Worm (Caenorhabditis elegans) whole organism, L1 larva: ENCODE data around the gene cyp-13B1.

Experiments used
- C34B4.2 ChIP-seq: sonication (generic microtip); optimal IDR thresholded peaks from 2 replicates; lab custom pipeline; 2017; ENCODE audit warnings: mild to moderate bottlenecking, missing genetic modification characterization, missing compliant biosample characterization
- Y116A8C.19 ChIP-seq: sonication (generic microtip); optimal IDR thresholded peaks from 2 replicates; lab custom pipeline; 2016; ENCODE audit warnings: missing compliant biosample characterization, missing genetic modification characterization, borderline replicate concordance
- blmp-1 ChIP-seq: fragments of 150-350 bp; optimal IDR thresholded peaks from 2 replicates; lab custom pipeline; 2014; ENCODE audit warnings: missing biosample characterization, missing genetic modification characterization
- ceh-88 ChIP-seq: fragments of 200-800 bp; sonication (Bioruptor generic); IDR thresholded peaks from 2 replicates; pipeline ENCODE4 v1.3.6; 2022; ENCODE audit warnings: missing genetic modification characterization, missing compliant biosample characterization
- ceh-90 ChIP-seq: sonication (generic microtip); optimal IDR thresholded peaks from 2 replicates; lab custom pipeline; 2016; ENCODE audit warnings: missing genetic modification characterization, missing compliant biosample characterization
- ces-1 ChIP-seq: fragments of 150-350 bp; optimal IDR thresholded peaks from 2 replicates; lab custom pipeline; 2014; ENCODE audit warnings: missing biosample characterization, missing genetic modification reagents, missing genetic modification characterization
- egl-27 ChIP-seq, 2 experiments: fragments of 150-350 bp in 1 of 2; sonication (generic microtip); optimal IDR thresholded peaks; 3 replicates each; lab custom pipeline; 2017 to 2018; ENCODE audit warnings: missing biosample characterization in 2 of 2, missing genetic modification characterization in 2 of 2, missing genetic modification reagents in 2 of 2
- elt-2 ChIP-seq: sonication (generic microtip); optimal IDR thresholded peaks from 2 replicates; lab custom pipeline; 2016; ENCODE audit warnings: missing genetic modification characterization, mild to moderate bottlenecking, inconsistent platforms, missing compliant biosample characterization, missing genetic modification reagents
- fkh-10 ChIP-seq: sonication (generic microtip); optimal IDR thresholded peaks from 2 replicates; lab custom pipeline; 2017; ENCODE audit warnings: missing biosample characterization, missing genetic modification reagents, missing genetic modification characterization
- fkh-4 ChIP-seq: sonication (generic microtip); optimal IDR thresholded peaks from 2 replicates; lab custom pipeline; 2016; ENCODE audit warnings: missing compliant biosample characterization, missing genetic modification characterization, borderline replicate concordance
- fkh-8 ChIP-seq: sonication (generic microtip); optimal IDR thresholded peaks from 2 replicates; lab custom pipeline; 2016; ENCODE audit warnings: mild to moderate bottlenecking, missing genetic modification characterization, missing compliant biosample characterization
- hlh-17 ChIP-seq: fragments of 200-800 bp; sonication (Bioruptor generic); optimal IDR thresholded peaks from 2 replicates; lab custom pipeline; 2018; ENCODE audit warnings: missing genetic modification characterization, mild to moderate bottlenecking, missing compliant biosample characterization, moderate library complexity, borderline replicate concordance
- hlh-4 ChIP-seq: sonication (generic microtip); optimal IDR thresholded peaks from 2 replicates; lab custom pipeline; 2016; ENCODE audit warnings: mild to moderate bottlenecking, missing genetic modification characterization, missing compliant biosample characterization
- jun-1 ChIP-seq: fragments of 150-350 bp; optimal IDR thresholded peaks from 2 replicates; lab custom pipeline; 2014; ENCODE audit warnings: missing biosample characterization, missing genetic modification reagents, missing genetic modification characterization
- lin-13 ChIP-seq: fragments of 150-350 bp; optimal IDR thresholded peaks from 2 replicates; lab custom pipeline; 2014; ENCODE audit warnings: missing biosample characterization, missing genetic modification reagents, missing genetic modification characterization
- lin-14 ChIP-seq: fragments of 200-800 bp; sonication (Bioruptor generic); optimal IDR thresholded peaks from 2 replicates; lab custom pipeline; 2018; ENCODE audit warnings: mild to moderate bottlenecking, missing genetic modification characterization, moderate library complexity, missing compliant biosample characterization
- lin-35 ChIP-seq, 2 experiments: fragments of 150-350 bp; optimal IDR thresholded peaks; 2 replicates each; lab custom pipeline; 2014; ENCODE audit warnings: missing biosample characterization in 2 of 2, missing genetic modification characterization in 2 of 2, missing genetic modification reagents in 2 of 2
- lin-39 ChIP-seq: fragments of 150-350 bp; optimal IDR thresholded peaks from 2 replicates; lab custom pipeline; 2014; ENCODE audit warnings: missing biosample characterization, missing genetic modification reagents, missing genetic modification characterization
- lir-3 ChIP-seq: sonication (generic microtip); optimal IDR thresholded peaks from 2 replicates; lab custom pipeline; 2016; ENCODE audit warnings: mild to moderate bottlenecking, missing genetic modification characterization, moderate library complexity, missing compliant biosample characterization; ENCODE audit not compliant: poor library complexity
- lsy-2 ChIP-seq, 2 experiments: fragments of 150-350 bp; optimal IDR thresholded peaks; 2 replicates each; lab custom pipeline; 2014; ENCODE audit warnings: missing biosample characterization in 2 of 2, missing genetic modification characterization in 2 of 2
- mab-9 ChIP-seq: fragments of 200-800 bp; sonication (Bioruptor generic); IDR thresholded peaks from 2 replicates; pipeline ENCODE4 v1.3.6; 2022; ENCODE audit warnings: missing genetic modification reagents, missing genetic modification characterization, missing compliant biosample characterization
- mdl-1 ChIP-seq, 2 experiments: fragments of 150-350 bp; optimal IDR thresholded peaks; 2 replicates each; lab custom pipeline; 2014 to 2017; ENCODE audit warnings: missing biosample characterization in 2 of 2, missing genetic modification characterization in 2 of 2, inconsistent platforms in 1 of 2
- mef-2 ChIP-seq: fragments of 150-350 bp; optimal IDR thresholded peaks from 2 replicates; lab custom pipeline; 2014; ENCODE audit warnings: missing biosample characterization, missing genetic modification characterization
- nhr-11 ChIP-seq: fragments of 150-350 bp; optimal IDR thresholded peaks from 2 replicates; lab custom pipeline; 2014; ENCODE audit warnings: missing biosample characterization, missing genetic modification characterization
- nhr-19 ChIP-seq: fragments of 200-800 bp; sonication (Bioruptor generic); conservative IDR thresholded peaks from 2 replicates; pipeline ENCODE4 v1.3.6; 2022; ENCODE audit warnings: missing genetic modification characterization, missing compliant biosample characterization
- nhr-20 ChIP-seq: sonication (generic microtip); optimal IDR thresholded peaks from 2 replicates; lab custom pipeline; 2016; ENCODE audit warnings: mild to moderate bottlenecking, missing genetic modification characterization, missing compliant biosample characterization
- nhr-237 ChIP-seq: fragments of 150-350 bp; optimal IDR thresholded peaks from 2 replicates; lab custom pipeline; 2014; ENCODE audit warnings: missing biosample characterization, missing genetic modification characterization
- nhr-28 ChIP-seq: fragments of 150-350 bp; optimal IDR thresholded peaks from 2 replicates; lab custom pipeline; 2014; ENCODE audit warnings: missing biosample characterization, missing genetic modification characterization
- nhr-47 ChIP-seq: sonication (generic microtip); optimal IDR thresholded peaks from 2 replicates; lab custom pipeline; 2016; ENCODE audit warnings: mild to moderate bottlenecking, missing genetic modification characterization, moderate library complexity, missing compliant biosample characterization
- nhr-71 ChIP-seq: sonication (generic microtip); optimal IDR thresholded peaks from 2 replicates; lab custom pipeline; 2016; ENCODE audit warnings: mild to moderate bottlenecking, missing genetic modification characterization, moderate library complexity, missing compliant biosample characterization
- nhr-90 ChIP-seq: sonication (generic microtip); optimal IDR thresholded peaks from 2 replicates; lab custom pipeline; 2016; ENCODE audit warnings: mild to moderate bottlenecking, missing genetic modification characterization, missing compliant biosample characterization; ENCODE audit not compliant: poor library complexity
- pag-3 ChIP-seq: sonication (generic microtip); optimal IDR thresholded peaks from 2 replicates; lab custom pipeline; 2017; ENCODE audit warnings: missing genetic modification characterization, mild to moderate bottlenecking, missing compliant biosample characterization, antibody characterized with exemption, borderline replicate concordance; ENCODE audit not compliant: insufficient read depth
- skn-1 ChIP-seq: fragments of 150-350 bp; optimal IDR thresholded peaks from 2 replicates; lab custom pipeline; 2014; ENCODE audit warnings: missing biosample characterization, missing genetic modification characterization
- sox-4 ChIP-seq: sonication (generic microtip); optimal IDR thresholded peaks from 2 replicates; lab custom pipeline; 2016; ENCODE audit warnings: missing genetic modification characterization, missing compliant biosample characterization
- sup-37 ChIP-seq: fragments of 200-800 bp; sonication (Bioruptor generic); optimal IDR thresholded peaks from 2 replicates; lab custom pipeline; 2018; ENCODE audit warnings: mild to moderate bottlenecking, missing genetic modification characterization, missing compliant biosample characterization
- tlp-1 ChIP-seq: fragments of 150-350 bp; optimal IDR thresholded peaks from 2 replicates; lab custom pipeline; 2014; ENCODE audit warnings: missing biosample characterization, missing genetic modification characterization
- vab-15 ChIP-seq: sonication (generic microtip); optimal IDR thresholded peaks from 2 replicates; lab custom pipeline; 2017; ENCODE audit warnings: missing genotype, mild to moderate bottlenecking, missing genetic modification characterization, missing compliant biosample characterization
- xbp-1 ChIP-seq: sonication (generic microtip); optimal IDR thresholded peaks from 2 replicates; lab custom pipeline; 2016; ENCODE audit warnings: missing genetic modification characterization, missing compliant biosample characterization
- zag-1 ChIP-seq: fragments of 150-350 bp; optimal IDR thresholded peaks from 2 replicates; lab custom pipeline; 2014; ENCODE audit warnings: missing biosample characterization, missing genetic modification characterization
- zip-4 ChIP-seq: fragments of 200-800 bp; sonication (Bioruptor generic); optimal IDR thresholded peaks from 2 replicates; lab custom pipeline; 2018; ENCODE audit warnings: mild to moderate bottlenecking, missing genetic modification characterization, moderate library complexity, missing compliant biosample characterization
- ztf-11 ChIP-seq, 2 experiments: sonication (generic microtip); optimal IDR thresholded peaks; 2 replicates each; lab custom pipeline; 2016 to 2017; ENCODE audit warnings: missing genetic modification characterization in 2 of 2, missing biosample characterization in 1 of 2, missing compliant biosample characterization in 1 of 2
- ztf-4 ChIP-seq: fragments of 150-350 bp; optimal IDR thresholded peaks from 2 replicates; lab custom pipeline; 2014; ENCODE audit warnings: missing biosample characterization, missing genetic modification characterization

cyp-13B1 gene

ce11 chrX:13396550-13397023 is 12.9 kb downstream of the cyp-13B1 start, which contains the start of gene F02C12.3 (continued):
- TF ChIP-seq xbp-1 (peak; percentile 93), ceh-88 (GFP tag; lab: Robert Waterston, UW) (peak; percentile 71), ces-1 (GFP tag; lab: Kevin White, UChicago) (no peak), mab-9 (GFP tag; lab: Robert Waterston, UW) (peak; percentile 73), pag-3 (peak; percentile 16), egl-27 (tag; optimal IDR thresholded peaks at IDR 0.05; lab: Kevin White, UChicago) (peak in 1 of 2 experiments; percentile 42), tlp-1 (tag; lab: Kevin White, UChicago) (no peak), jun-1 (tag; lab: Kevin White, UChicago) (peak; percentile 91), ztf-11 (tag; optimal IDR thresholded peaks at IDR 0.05; lab: Kevin White, UChicago) (peak in 1 of 2 experiments; percentile 75), nhr-20 (tag; lab: Kevin White, UChicago) (peak; percentile 98), lir-3 (tag; lab: Kevin White, UChicago) (peak; percentile 80), ceh-90 (tag; lab: Kevin White, UChicago) (peak; percentile 26), sox-4 (tag; lab: Kevin White, UChicago) (peak; percentile 73), blmp-1 (tag; lab: Kevin White, UChicago) (peak; percentile 72), sup-37 (GFP tag; lab: Kevin White, UChicago) (peak; percentile 56), fkh-10 (no peak), skn-1 (tag; lab: Kevin White, UChicago) (peak; percentile 89), C34B4.2 (tag; lab: Kevin White, UChicago) (no peak), lin-39 (tag; lab: Kevin White, UChicago) (peak; percentile 85), elt-2 (peak; percentile 80), nhr-237 (tag; lab: Kevin White, UChicago) (peak; percentile 66), mef-2 (tag; lab: Kevin White, UChicago) (peak; percentile 81), nhr-90 (tag; lab: Kevin White, UChicago) (peak; percentile 95), nhr-19 (peak; percentile 96), zag-1 (no peak), fkh-8 (peak; percentile 79), nhr-11 (tag; lab: Kevin White, UChicago) (peak; percentile 73), lin-13 (GFP tag; lab: Kevin White, UChicago) (peak; percentile 78), Y116A8C.19 (tag; lab: Kevin White, UChicago) (no peak), nhr-28 (tag; lab: Kevin White, UChicago) (no peak), hlh-4 (no peak), mdl-1 (tag; optimal IDR thresholded peaks at IDR 0.05; lab: Kevin White, UChicago) (peak in 1 of 2 experiments; percentile 82), lsy-2 (tag; optimal IDR thresholded peaks at IDR 0.05; lab: Kevin White, UChicago) (peak; percentile 89 to 91), zip-4 (GFP tag; lab: Kevin White, UChicago) (peak; percentile 72), fkh-4 (tag; lab: Kevin White, UChicago) (peak; percentile 3), vab-15 (tag; lab: Kevin White, UChicago) (no peak), lin-35 (GFP tag; optimal IDR thresholded peaks at IDR 0.05; lab: Kevin White, UChicago) (peak; percentile 75 to 86), lin-14 (peak; percentile 96), nhr-71 (tag; lab: Kevin White, UChicago) (peak; percentile 97), nhr-47 (tag; lab: Kevin White, UChicago) (peak; percentile 96), hlh-17 (no peak), ztf-4 (peak; percentile 60)
